Fruit fly (Drosophila melanogaster) whole organism, embryonic: ENCODE results near the gene sif.

Experiments used
- Asciz ChIP-seq: fragments of 200-800 bp; sonication (Bioruptor generic); optimal IDR thresholded peaks from 2 replicates; lab custom pipeline; 2017; ENCODE audit warnings: missing biosample characterization, mild to moderate bottlenecking, missing genetic modification characterization, missing genetic modification reagents
- Atf6 ChIP-seq: fragments of 200-800 bp; sonication (Bioruptor generic); IDR thresholded peaks from 2 replicates; pipeline ENCODE4 v1.3.6; 2022; ENCODE audit warnings: missing biosample characterization, missing genetic modification characterization
- C15 ChIP-seq: fragments of 200-800 bp; sonication (Bioruptor generic); IDR thresholded peaks from 3 replicates; pipeline ENCODE4 v1.3.6; 2022; ENCODE audit warnings: missing biosample characterization, missing genetic modification characterization
- CG10147 ChIP-seq: fragments of 200-800 bp; sonication (Bioruptor generic); optimal IDR thresholded peaks from 2 replicates; lab custom pipeline; 2019; ENCODE audit warnings: missing biosample characterization, mild to moderate bottlenecking, missing genetic modification characterization, moderate library complexity
- CG10321 ChIP-seq: fragments of 200-800 bp; sonication (Bioruptor generic); IDR thresholded peaks from 2 replicates; pipeline ENCODE4 v1.3.6; 2022; ENCODE audit warnings: missing biosample characterization, missing genetic modification characterization
- CG11696 ChIP-seq: fragments of 200-800 bp; sonication (Bioruptor generic); IDR thresholded peaks from 2 replicates; pipeline ENCODE4 v1.3.6; 2022; ENCODE audit warnings: missing biosample characterization, missing genetic modification characterization
- CG1233 ChIP-seq: fragments of 200-800 bp; sonication (Bioruptor generic); optimal IDR thresholded peaks from 4 replicates; lab custom pipeline; 2018; ENCODE audit warnings: missing biosample characterization, mild to moderate bottlenecking, missing genetic modification characterization
- CG12769 ChIP-seq: fragments of 200-800 bp; sonication (Bioruptor generic); optimal IDR thresholded peaks from 2 replicates; lab custom pipeline; 2019; ENCODE audit warnings: missing biosample characterization, mild to moderate bottlenecking, missing genetic modification characterization, moderate library complexity
- CG12942 ChIP-seq: fragments of 200-800 bp; sonication (Bioruptor generic); optimal IDR thresholded peaks from 3 replicates; lab custom pipeline; 2016; ENCODE audit warnings: missing biosample characterization, missing genetic modification characterization
- CG13287 ChIP-seq: fragments of 200-800 bp; sonication (Bioruptor generic); IDR thresholded peaks from 2 replicates; pipeline ENCODE4 v1.3.6; 2022; ENCODE audit warnings: missing biosample characterization, missing genetic modification characterization; ENCODE audit not compliant: partially characterized antibody
- CG2889 ChIP-seq: fragments of 200-800 bp; sonication (Bioruptor generic); IDR thresholded peaks from 3 replicates; pipeline ENCODE4 v1.3.6; 2022; ENCODE audit warnings: missing biosample characterization, missing genetic modification characterization
- CG31365 ChIP-seq: fragments of 200-800 bp; sonication (Bioruptor generic); optimal IDR thresholded peaks from 2 replicates; lab custom pipeline; 2018; ENCODE audit warnings: missing biosample characterization, mild to moderate bottlenecking, missing genetic modification characterization
- CG4730 ChIP-seq: fragments of 200-800 bp; sonication (Bioruptor generic); IDR thresholded peaks from 2 replicates; pipeline ENCODE4 v1.3.6; 2022; ENCODE audit warnings: missing biosample characterization, missing genetic modification characterization
- CG6683 ChIP-seq: fragments of 200-800 bp; sonication (Bioruptor generic); optimal IDR thresholded peaks from 2 replicates; lab custom pipeline; 2017; ENCODE audit warnings: missing biosample characterization, mild to moderate bottlenecking, missing genetic modification characterization, missing genetic modification reagents
- CG6813 ChIP-seq: fragments of 200-800 bp; sonication (Bioruptor generic); optimal IDR thresholded peaks from 2 replicates; lab custom pipeline; 2017; ENCODE audit warnings: missing biosample characterization, missing genetic modification characterization, mild to moderate bottlenecking, moderate library complexity, missing genetic modification reagents
- CG7271 ChIP-seq: fragments of 200-800 bp; sonication (Bioruptor generic); optimal IDR thresholded peaks from 2 replicates; lab custom pipeline; 2018; ENCODE audit warnings: missing biosample characterization, mild to moderate bottlenecking, missing genetic modification characterization, moderate library complexity
- CG7556 ChIP-seq: fragments of 200-800 bp; sonication (Bioruptor generic); optimal IDR thresholded peaks from 2 replicates; lab custom pipeline; 2017; ENCODE audit warnings: missing biosample characterization, mild to moderate bottlenecking, missing genetic modification characterization
- CG7963 ChIP-seq: fragments of 200-800 bp; sonication (Bioruptor generic); IDR thresholded peaks from 3 replicates; pipeline ENCODE4 v1.3.6; 2022; ENCODE audit warnings: missing biosample characterization, missing genetic modification characterization; ENCODE audit not compliant: partially characterized antibody
- CG7987 ChIP-seq: fragments of 200-800 bp; sonication (Bioruptor generic); optimal IDR thresholded peaks from 2 replicates; lab custom pipeline; 2018; ENCODE audit warnings: missing biosample characterization, mild to moderate bottlenecking, missing genetic modification characterization, moderate library complexity
- CG8388 ChIP-seq: fragments of 200-800 bp; sonication (Bioruptor generic); optimal IDR thresholded peaks from 2 replicates; lab custom pipeline; 2019; ENCODE audit warnings: missing biosample characterization, mild to moderate bottlenecking, missing genetic modification characterization, moderate library complexity
- CG8924 ChIP-seq: fragments of 200-800 bp; optimal IDR thresholded peaks from 3 replicates; lab custom pipeline; 2019; ENCODE audit warnings: missing biosample characterization, mild to moderate bottlenecking, missing genetic modification characterization, moderate library complexity
- CG8944 ChIP-seq: fragments of 200-800 bp; sonication (Bioruptor generic); optimal IDR thresholded peaks from 3 replicates; lab custom pipeline; 2016; ENCODE audit warnings: missing biosample characterization, missing genetic modification characterization
- Dek ChIP-seq: fragments of 200-800 bp; sonication (Bioruptor generic); optimal IDR thresholded peaks from 3 replicates; lab custom pipeline; 2019; ENCODE audit warnings: missing biosample characterization, mild to moderate bottlenecking, missing genetic modification characterization, moderate library complexity
- Drgx ChIP-seq: fragments of 200-800 bp; sonication (Bioruptor generic); IDR thresholded peaks from 2 replicates; pipeline ENCODE4 v1.3.6; 2022; ENCODE audit warnings: missing biosample characterization, missing genetic modification characterization
- Hey ChIP-seq: fragments of 200-800 bp; sonication (Bioruptor generic); optimal IDR thresholded peaks from 3 replicates; lab custom pipeline; 2018; ENCODE audit warnings: missing biosample characterization, mild to moderate bottlenecking, missing genetic modification characterization
- Mes4 ChIP-seq: fragments of 200-800 bp; sonication (Bioruptor generic); optimal IDR thresholded peaks from 2 replicates; lab custom pipeline; 2016; ENCODE audit warnings: missing biosample characterization, missing genetic modification characterization
- Nf-YA ChIP-seq: fragments of 200-800 bp; sonication (Bioruptor generic); IDR thresholded peaks from 2 replicates; pipeline ENCODE4 v1.3.6; 2022; ENCODE audit warnings: missing biosample characterization, missing genetic modification characterization
- Nf-YC ChIP-seq: fragments of 200-800 bp; optimal IDR thresholded peaks from 3 replicates; lab custom pipeline; 2019; ENCODE audit warnings: missing biosample characterization, mild to moderate bottlenecking, missing genetic modification characterization, moderate library complexity
- Ptx1 ChIP-seq: fragments of 200-800 bp; sonication (Bioruptor generic); IDR thresholded peaks from 2 replicates; pipeline ENCODE4 v1.3.6; 2022; ENCODE audit warnings: missing biosample characterization, missing genetic modification characterization
- ab ChIP-seq: fragments of 200-800 bp; sonication (Bioruptor generic); optimal IDR thresholded peaks from 2 replicates; lab custom pipeline; 2016; ENCODE audit warnings: missing biosample characterization, missing genetic modification characterization
- abd-A ChIP-seq: fragments of 200-800 bp; sonication (Bioruptor generic); optimal IDR thresholded peaks from 3 replicates; lab custom pipeline; 2019; ENCODE audit warnings: missing biosample characterization, mild to moderate bottlenecking, missing genetic modification characterization, moderate library complexity
- amos ChIP-seq: fragments of 200-800 bp; sonication (Bioruptor generic); IDR thresholded peaks from 2 replicates; pipeline ENCODE4 v1.3.6; 2022; ENCODE audit warnings: missing biosample characterization, missing genetic modification characterization; ENCODE audit not compliant: partially characterized antibody
- ap ChIP-seq: fragments of 200-800 bp; sonication (Bioruptor generic); IDR thresholded peaks from 2 replicates; pipeline ENCODE4 v1.3.6; 2022; ENCODE audit warnings: missing biosample characterization, missing genetic modification characterization
- caup ChIP-seq: fragments of 200-800 bp; sonication (Bioruptor generic); optimal IDR thresholded peaks from 3 replicates; lab custom pipeline; 2017; ENCODE audit warnings: missing biosample characterization, mild to moderate bottlenecking, missing genetic modification characterization, moderate library complexity; ENCODE audit not compliant: severe bottlenecking
- cg ChIP-seq: fragments of 200-800 bp; sonication (Bioruptor generic); optimal IDR thresholded peaks from 3 replicates; lab custom pipeline; 2019; ENCODE audit warnings: missing biosample characterization, mild to moderate bottlenecking, missing genetic modification characterization, moderate library complexity
- crol ChIP-seq: fragments of 200-800 bp; sonication (Bioruptor generic); IDR thresholded peaks from 2 replicates; pipeline ENCODE4 v1.3.6; 2022; ENCODE audit warnings: missing biosample characterization, missing genetic modification characterization
- fd102C ChIP-seq: fragments of 200-800 bp; sonication (Bioruptor generic); optimal IDR thresholded peaks from 2 replicates; lab custom pipeline; 2018; ENCODE audit warnings: missing biosample characterization, mild to moderate bottlenecking, missing genetic modification characterization, moderate library complexity
- gcm2 ChIP-seq: fragments of 200-800 bp; sonication (Bioruptor generic); optimal IDR thresholded peaks from 2 replicates; lab custom pipeline; 2016; ENCODE audit warnings: missing biosample characterization, missing genetic modification characterization
- gt ChIP-seq: fragments of 200-800 bp; sonication (Bioruptor generic); IDR thresholded peaks from 2 replicates; pipeline ENCODE4 v1.3.6; 2022; ENCODE audit warnings: missing biosample characterization, missing genetic modification characterization
- ind ChIP-seq: fragments of 200-800 bp; sonication (Bioruptor generic); optimal IDR thresholded peaks from 3 replicates; lab custom pipeline; 2016; ENCODE audit warnings: missing biosample characterization, missing genetic modification characterization
- otp ChIP-seq: fragments of 200-800 bp; sonication (Bioruptor generic); IDR thresholded peaks from 3 replicates; pipeline ENCODE4, ENCODE4 v1.3.6; 2022; ENCODE audit warnings: missing biosample characterization, missing genetic modification characterization
- pb ChIP-seq: fragments of 200-800 bp; sonication (Bioruptor generic); optimal IDR thresholded peaks from 3 replicates; lab custom pipeline; 2016; ENCODE audit warnings: missing biosample characterization, missing genetic modification characterization
- pho ChIP-seq: fragments of 200-800 bp; sonication (Bioruptor generic); optimal IDR thresholded peaks from 2 replicates; lab custom pipeline; 2016; ENCODE audit warnings: missing biosample characterization, missing genetic modification characterization
- sc ChIP-seq, 3 experiments: fragments of >200 bp in 2 of 3; fragments of 200-800 bp in 1 of 3; sonication (Bioruptor generic) in 1 of 3; optimal IDR thresholded peaks; 2 replicates in 2 of 3; 3 replicates in 1 of 3; lab custom pipeline; 2017; ENCODE audit warnings: mild to moderate bottlenecking in 1 of 3, missing biosample characterization in 1 of 3, missing genetic modification characterization in 1 of 3, missing genetic modification reagents in 1 of 3
- slbo ChIP-seq: fragments of 200-800 bp; sonication (Bioruptor generic); IDR thresholded peaks from 2 replicates; pipeline ENCODE4 v1.3.6; 2022; ENCODE audit warnings: missing biosample characterization, missing genetic modification characterization
- slou ChIP-seq: fragments of 200-800 bp; sonication (Bioruptor generic); optimal IDR thresholded peaks from 3 replicates; lab custom pipeline; 2016; ENCODE audit warnings: missing biosample characterization, missing genetic modification characterization
- sug ChIP-seq: fragments of 200-800 bp; optimal IDR thresholded peaks from 2 replicates; lab custom pipeline; 2019; ENCODE audit warnings: missing biosample characterization, mild to moderate bottlenecking, missing genetic modification characterization, moderate library complexity
- trh ChIP-seq: fragments of 200-800 bp; sonication (Bioruptor generic); optimal IDR thresholded peaks from 2 replicates; lab custom pipeline; 2016; ENCODE audit warnings: missing biosample characterization, missing genetic modification characterization
- tup ChIP-seq: fragments of 200-800 bp; sonication (Bioruptor generic); optimal IDR thresholded peaks from 2 replicates; lab custom pipeline; 2016; ENCODE audit warnings: missing biosample characterization, mild to moderate bottlenecking, missing genetic modification characterization, moderate library complexity
- tx ChIP-seq: fragments of 200-800 bp; sonication (Bioruptor generic); optimal IDR thresholded peaks from 2 replicates; lab custom pipeline; 2016; ENCODE audit warnings: missing biosample characterization, missing genetic modification characterization

Gene sif

dm6 chr3L:5654403-5654883 is 3.3 kb upstream of the sif start, which contains the start of gene lin-28 (continued):
- TF ChIP-seq Asciz (no peak), amos (GFP tag; lab: Robert Waterston, UW) (peak; percentile 67; the same call in 1 of the 2 replicates), tx (peak; percentile 4), CG6813 (GFP tag; lab: Kevin White, UChicago) (no peak), ab (no peak), Hey (no peak), crol (no peak), Drgx (GFP tag; lab: Robert Waterston, UW) (no peak), CG1233 (GFP tag; lab: Kevin White, UChicago) (peak; percentile 1), CG7556 (GFP tag; lab: Kevin White, UChicago) (no peak), CG7963 (GFP tag; lab: Robert Waterston, UW) (peak; percentile 41; the same call in 1 of the 3 replicates), CG4730 (GFP tag; lab: Robert Waterston, UW) (no peak), ap (no peak), Ptx1 (GFP tag; lab: Robert Waterston, UW) (no peak), CG13287 (GFP tag; lab: Robert Waterston, UW) (peak; percentile 40; the same call in 1 of the 2 replicates), CG31365 (tag; lab: Kevin White, UChicago) (no peak), tup (GFP tag; lab: Kevin White, UChicago) (no peak), abd-A (tag; lab: Kevin White, UChicago) (no peak), CG10321 (GFP tag; lab: Robert Waterston, UW) (no peak), CG12942 (GFP tag; lab: Kevin White, UChicago) (no peak), cg (peak; percentile 94), CG8924 (peak; percentile 69), CG7271 (no peak), CG2889 (GFP tag; lab: Robert Waterston, UW) (no peak), otp (GFP tag; lab: Robert Waterston, UW) (no peak), trh (GFP tag; lab: Kevin White, UChicago) (no peak), caup (GFP tag; lab: Kevin White, UChicago) (no peak), CG8388 (GFP tag; lab: Kevin White, UChicago) (no peak), sug (tag; lab: Kevin White, UChicago) (no peak), Nf-YA (peak; percentile 26; the same call in 1 of the 2 replicates), C15 (GFP tag; lab: Robert Waterston, UW) (no peak), ind (GFP tag; lab: Kevin White, UChicago) (no peak), CG6683 (no peak), gcm2 (GFP tag; lab: Kevin White, UChicago) (peak; percentile 4), slbo (GFP tag; lab: Robert Waterston, UW) (no peak), CG11696 (no peak), sc (optimal IDR thresholded peaks at IDR 0.05; lab: Kevin White, UChicago) (no peak), sc (GFP tag; optimal IDR thresholded peaks at IDR 0.05; lab: Kevin White, UChicago) (no peak), CG8944 (GFP tag; lab: Kevin White, UChicago) (no peak), Dek (tag; lab: Kevin White, UChicago) (no peak), CG10147 (GFP tag; lab: Kevin White, UChicago) (no peak), CG7987 (GFP tag; lab: Kevin White, UChicago) (peak; percentile 57), gt (GFP tag; lab: Robert Waterston, UW) (no peak), pho (GFP tag; lab: Kevin White, UChicago) (no peak), Atf6 (GFP tag; lab: Robert Waterston, UW) (no peak), CG12769 (tag; lab: Kevin White, UChicago) (no peak), pb (GFP tag; lab: Kevin White, UChicago) (no peak), Nf-YC (tag; lab: Kevin White, UChicago) (peak; percentile 82), fd102C (GFP tag; lab: Kevin White, UChicago) (peak; percentile 19), Mes4 (GFP tag; lab: Kevin White, UChicago) (no peak), slou (GFP tag; lab: Kevin White, UChicago) (no peak)
